Worm (Caenorhabditis elegans) whole organism, L2 larva: ENCODE measurements around the gene K10D11.2.

Experiments
- ztf-11 ChIP-seq: sonication (generic microtip); optimal IDR thresholded peaks from 2 replicates; lab custom pipeline; 2017; ENCODE audit warnings: missing biosample characterization, missing genetic modification characterization
- ztf-4 ChIP-seq: fragments of 150-350 bp; optimal IDR thresholded peaks from 2 replicates; lab custom pipeline; 2014; ENCODE audit warnings: missing biosample characterization, missing genetic modification characterization

DNA sequence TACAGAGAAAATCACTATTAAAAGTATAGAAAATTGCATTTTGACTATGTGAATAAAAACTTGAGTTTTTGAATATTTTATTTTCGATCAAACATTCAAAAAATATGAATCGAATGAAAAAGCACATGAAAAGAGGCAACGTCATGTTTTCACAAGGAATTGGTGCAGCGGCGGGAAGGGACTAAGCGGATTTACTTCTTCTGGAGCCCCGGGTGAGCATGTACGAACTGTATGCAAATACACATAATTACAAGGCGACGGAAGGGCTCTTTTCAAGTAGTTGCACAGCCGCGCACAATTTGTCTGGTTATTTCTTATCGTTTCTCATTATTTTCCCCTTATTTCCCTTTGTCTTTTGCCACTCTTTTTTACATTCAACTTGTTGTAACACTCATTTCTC lies 17.1 kb downstream of the K10D11.2 start, which contains the start of gene K10D11.7:
- TF ChIP-seq ztf-11 (no peak), ztf-4 (no peak)
